Fruit fly (Drosophila melanogaster): ENCODE measurements around the gene CG12231.

DNA sequence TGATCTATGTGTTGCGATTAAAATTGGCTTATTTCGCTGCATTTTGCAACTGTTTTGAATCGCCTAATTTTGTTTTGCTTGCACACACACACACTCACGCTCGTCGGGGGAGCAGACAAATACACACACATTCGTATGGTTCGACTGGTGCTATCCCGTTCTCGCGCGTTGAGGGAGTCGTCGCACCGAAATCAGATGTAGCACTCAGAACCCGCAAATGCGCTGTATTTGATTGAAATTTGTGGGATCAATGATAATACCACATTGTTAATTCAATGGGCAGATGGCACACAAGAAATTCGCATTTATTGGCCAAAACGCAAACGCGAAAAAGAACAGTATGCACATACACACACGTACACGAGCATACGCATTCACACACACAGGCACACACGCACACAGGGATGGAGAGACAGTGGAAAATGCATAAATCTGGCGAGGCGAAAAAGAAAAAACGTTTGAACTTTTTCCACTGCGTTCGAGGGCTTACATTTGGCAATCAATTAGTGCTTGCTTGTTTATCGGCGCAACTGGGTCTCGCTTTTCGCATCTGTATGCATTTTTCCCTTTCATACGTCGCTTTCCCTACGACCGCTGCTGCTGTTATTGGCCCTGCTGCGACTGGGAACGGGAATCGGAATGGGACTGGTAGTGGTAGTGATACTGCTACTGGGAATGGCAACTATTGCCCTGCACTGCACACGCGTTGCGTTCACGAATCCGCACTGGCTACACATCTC, 47.5 kb upstream of the CG12231 start:
- TF ChIP-seq ATbp (GFP tag; optimal IDR thresholded peaks at IDR 0.05) = no peak
- TF ChIP-seq CG8765 (GFP tag; IDR thresholded peaks at IDR 0.05) = no peak
- TF ChIP-seq slp2 (GFP tag; optimal IDR thresholded peaks at IDR 0.05) = no peak
- no peak for TF ChIP-seq CG14441 (GFP tag; IDR thresholded peaks at IDR 0.05)
- no peak for TF ChIP-seq CG8924 (tag; optimal IDR thresholded peaks at IDR 0.05)
- TF ChIP-seq CG7271 (tag; optimal IDR thresholded peaks at IDR 0.05) = no peak
- TF ChIP-seq CG8944 (GFP tag; optimal IDR thresholded peaks at IDR 0.05) = no peak
- TF ChIP-seq zen2 (GFP tag; IDR thresholded peaks at IDR 0.05; ENCODE audit: partially characterized antibody) = no peak
- no peak for TF ChIP-seq Usf (GFP tag; optimal IDR thresholded peaks at IDR 0.05)
- no peak for TF ChIP-seq CG18764 (GFP tag; optimal IDR thresholded peaks at IDR 0.05)
- no peak for TF ChIP-seq CG18476 (GFP tag; optimal IDR thresholded peaks at IDR 0.05)
- TF ChIP-seq Hr3 (GFP tag; optimal IDR thresholded peaks at IDR 0.05) = no peak
